Worm (Caenorhabditis elegans): ENCODE measurements around the gene srg-32.

srg-32 gene

DNA sequence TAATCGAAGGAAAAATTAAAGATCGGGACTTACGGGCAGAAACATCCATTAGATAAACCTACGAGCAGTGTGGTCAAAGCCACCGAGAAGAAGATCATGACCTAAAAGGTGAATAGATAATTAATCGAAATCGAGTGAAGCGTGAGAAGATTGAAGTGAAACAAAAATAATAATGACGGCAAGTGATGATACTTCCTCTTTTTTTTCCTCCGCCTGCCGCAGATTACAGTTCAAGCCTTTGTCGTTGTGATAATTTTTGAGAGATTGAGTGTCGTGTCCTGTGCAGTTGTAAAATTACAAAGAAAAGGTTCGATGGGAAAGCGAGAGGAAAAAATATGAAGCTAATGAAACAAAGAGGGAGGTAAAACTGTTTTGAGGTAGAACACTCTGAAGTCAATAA is 3.9 kb upstream of the srg-32 start, which contains the start of gene T21C9.9:
Gene T21C9.9 (minus strand): TSS at position 101 of the 400 bp plus-strand sequence.
- TF ChIP-seq ztf-6 (GFP tag; IDR thresholded peaks at IDR 0.05) = no peak
- TF ChIP-seq K11D2.4 (GFP tag; IDR thresholded peaks at IDR 0.05) = no peak
- 0 out of 2 replicates have a peak, but pooled peaks have one; percentile 13 for TF ChIP-seq F37B4.10 (GFP tag; IDR thresholded peaks at IDR 0.05)
- TF ChIP-seq ets-4 (GFP tag; optimal IDR thresholded peaks at IDR 0.05) = no peak
- no peak for TF ChIP-seq attf-6 (GFP tag; IDR thresholded peaks at IDR 0.05)
- no peak for TF ChIP-seq sea-2 (GFP tag; IDR thresholded peaks at IDR 0.05)

DNA sequence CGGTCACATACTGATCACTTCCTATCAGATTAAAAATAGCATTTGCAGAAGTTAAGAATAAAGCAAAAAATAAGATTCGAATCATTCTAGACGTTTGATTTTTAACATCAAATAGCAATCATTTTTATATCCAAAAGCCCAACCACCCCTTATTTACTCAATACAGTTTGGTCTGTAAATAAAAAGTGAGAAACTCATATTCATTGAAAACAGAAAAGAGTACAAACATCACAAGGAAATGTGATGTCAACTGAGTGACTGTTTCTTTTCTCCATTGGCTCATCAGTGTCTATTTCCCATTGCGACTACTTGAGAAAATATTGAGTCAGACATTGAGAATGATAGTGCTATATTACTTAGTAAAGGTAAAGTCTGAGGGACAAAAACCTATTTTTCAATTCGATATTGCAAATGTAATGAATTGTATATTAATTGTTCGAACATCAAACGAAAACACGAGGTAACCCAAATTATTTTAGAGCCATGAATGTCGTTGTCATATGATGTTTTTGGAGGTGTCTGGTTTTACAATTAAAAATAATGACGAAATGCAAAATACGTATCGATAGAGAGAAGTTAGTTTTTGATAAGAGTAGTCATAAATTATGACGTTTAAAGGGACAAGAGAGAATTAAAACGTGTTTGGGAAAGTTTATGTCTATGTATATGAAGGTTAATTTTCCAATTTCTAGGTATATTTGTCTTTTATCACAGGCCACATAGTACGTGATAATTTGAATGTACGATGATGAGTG is 1.4 kb upstream of the srg-32 start, which contains the start of gene ttr-23:
Gene ttr-23 (minus strand): TSS at position 87 of the 755 bp plus-strand sequence.
- TF ChIP-seq egrh-3 (GFP tag; IDR thresholded peaks at IDR 0.05) (no peak), Y53G8AR.9 (GFP tag; conservative IDR thresholded peaks at IDR 0.05) (no peak), F49E8.2 (tag; optimal IDR thresholded peaks at IDR 0.05; ENCODE audit: insufficient read depth) (no peak), F33H1.4 (GFP tag; IDR thresholded peaks at IDR 0.05) (no peak), mes-4 (tag; optimal IDR thresholded peaks at IDR 0.05) (no peak), die-1 (tag; optimal IDR thresholded peaks at IDR 0.05) (no peak), dpl-1 (GFP tag; optimal IDR thresholded peaks at IDR 0.05) (no peak), nhr-80 (tag; optimal IDR thresholded peaks at IDR 0.05) (peak; percentile 50), unc-62 (GFP tag; optimal IDR thresholded peaks at IDR 0.05) (peak; percentile 91), lin-26 (GFP tag; IDR thresholded peaks at IDR 0.05) (no peak), C06A6.2 (GFP tag; conservative IDR thresholded peaks at IDR 0.05) (no peak), aptf-2 (GFP tag; conservative IDR thresholded peaks at IDR 0.05) (no peak)

DNA sequence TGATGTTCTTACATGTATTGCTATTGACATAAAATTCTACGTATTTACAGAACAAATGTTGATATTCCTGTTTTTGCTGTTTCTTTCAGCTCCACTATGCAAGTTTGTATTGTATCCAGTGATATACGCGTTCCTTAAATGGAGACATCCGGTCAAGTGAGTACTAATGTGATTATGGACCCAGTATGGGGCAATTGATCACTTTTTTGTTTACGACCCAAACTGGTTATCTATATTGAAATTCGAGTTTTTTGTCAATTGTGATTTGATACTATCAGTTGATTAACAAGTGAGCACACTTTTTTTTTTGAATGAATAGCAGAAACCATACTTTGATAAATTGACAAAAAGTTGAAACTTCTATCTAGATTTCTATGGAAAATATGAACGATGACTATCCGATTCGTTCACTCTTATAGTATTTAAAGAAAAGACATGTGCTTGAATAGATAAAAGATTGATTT is 6.7 kb downstream of the srg-32 start, which contains the start of gene T21C9.6:
Gene T21C9.6 (plus strand): TSS at position 51 of the 464 bp plus-strand sequence.
- TF ChIP-seq nhr-80 (tag; optimal IDR thresholded peaks at IDR 0.05) (peak; percentile 16), T26A5.8 (tag; optimal IDR thresholded peaks at IDR 0.05) (no peak)

DNA sequence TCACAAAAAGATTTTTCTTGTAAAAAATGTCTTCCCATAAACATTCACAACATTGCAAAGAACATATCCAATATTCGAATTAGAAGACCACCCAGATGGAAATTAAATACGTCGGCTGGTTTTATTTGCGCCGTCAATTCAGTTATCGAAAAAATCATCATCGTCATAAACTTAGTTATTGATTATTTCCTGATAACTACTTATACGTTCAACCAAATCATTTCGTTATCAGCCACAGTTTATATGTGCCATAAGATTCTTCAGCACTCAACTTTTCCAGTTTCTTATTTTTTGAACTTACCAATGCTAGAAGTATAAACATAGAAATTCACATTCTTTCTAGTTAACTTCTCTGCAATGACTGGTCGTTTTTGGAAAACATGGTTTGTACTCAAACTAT is 8.0 kb downstream of the srg-32 start:
- TF ChIP-seq madf-6 (GFP tag; IDR thresholded peaks at IDR 0.05) (no peak), nhr-80 (tag; optimal IDR thresholded peaks at IDR 0.05) (peak; percentile 56), ztf-18 (tag; optimal IDR thresholded peaks at IDR 0.05) (no peak)

DNA sequence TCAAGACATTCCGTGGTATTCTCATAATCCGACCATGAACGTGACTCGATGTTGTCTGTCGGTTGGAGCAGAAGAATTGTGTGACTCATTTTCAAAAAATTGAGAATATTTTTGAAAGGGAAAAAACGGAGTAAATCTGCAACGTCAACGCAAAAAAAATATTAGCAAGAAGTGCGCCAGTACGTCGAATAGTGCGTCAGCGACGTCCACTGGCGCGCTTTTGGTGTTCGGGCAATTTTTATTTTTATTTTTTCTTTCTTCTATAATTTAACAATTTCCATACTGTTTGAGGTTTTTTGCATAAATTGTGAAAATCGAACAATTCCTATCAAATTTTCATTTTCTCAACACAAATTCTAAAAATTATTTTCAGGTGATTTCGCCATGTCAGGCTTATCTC is 9.7 kb downstream of the srg-32 start, which contains the start of the genes erh-1 and lpd-9:
Gene erh-1 (minus strand): TSS at position 204 of the 400 bp plus-strand sequence.
Gene lpd-9 (plus strand): TSS at position 368 of the 400 bp plus-strand sequence.
- TF ChIP-seq bed-1 (GFP tag; IDR thresholded peaks at IDR 0.05) (no peak), madf-8 (GFP tag; conservative IDR thresholded peaks at IDR 0.05) (peak; percentile 40; the same call in 1 of the 2 replicates), somi-1 (GFP tag; optimal IDR thresholded peaks at IDR 0.05) (no peak), mcd-1 (GFP tag; IDR thresholded peaks at IDR 0.05) (peak; percentile 82), lin-26 (GFP tag; IDR thresholded peaks at IDR 0.05) (no peak), die-1 (tag; optimal IDR thresholded peaks at IDR 0.05) (no peak), him-1 (tag; optimal IDR thresholded peaks at IDR 0.05) (no peak), ekl-4 (GFP tag; IDR thresholded peaks at IDR 0.05) (peak; percentile 84), ceh-91 (GFP tag; IDR thresholded peaks at IDR 0.05) (no peak), lsl-1 (GFP tag; optimal IDR thresholded peaks at IDR 0.05) (peak; percentile 60), F10E7.11 (tag; optimal IDR thresholded peaks at IDR 0.05) (no peak), nhr-179 (tag; optimal IDR thresholded peaks at IDR 0.05) (no peak), ztf-25 (GFP tag; IDR thresholded peaks at IDR 0.05) (no peak), Y67H2A.10 (GFP tag; conservative IDR thresholded peaks at IDR 0.05) (no peak), lin-40 (tag; optimal IDR thresholded peaks at IDR 0.05) (peak; percentile 81), aptf-3 (GFP tag; IDR thresholded peaks at IDR 0.05) (no peak), pha-4 (tag; optimal IDR thresholded peaks at IDR 0.05) (no peak), madf-3 (GFP tag; IDR thresholded peaks at IDR 0.05) (peak; percentile 77; the same call in 1 of the 2 replicates), ztf-22 (GFP tag; optimal IDR thresholded peaks at IDR 0.05) (no peak), madf-10 (tag; optimal IDR thresholded peaks at IDR 0.05) (no peak), sptf-2 (GFP tag; optimal IDR thresholded peaks at IDR 0.05) (no peak), ztf-6 (GFP tag; IDR thresholded peaks at IDR 0.05) (no peak), ceh-100 (GFP tag; IDR thresholded peaks at IDR 0.05) (no peak; the same call in 1 of the 2 replicates)
